Worm (Caenorhabditis elegans): ENCODE results near the gene spas-1.

Gene spas-1

DNA sequence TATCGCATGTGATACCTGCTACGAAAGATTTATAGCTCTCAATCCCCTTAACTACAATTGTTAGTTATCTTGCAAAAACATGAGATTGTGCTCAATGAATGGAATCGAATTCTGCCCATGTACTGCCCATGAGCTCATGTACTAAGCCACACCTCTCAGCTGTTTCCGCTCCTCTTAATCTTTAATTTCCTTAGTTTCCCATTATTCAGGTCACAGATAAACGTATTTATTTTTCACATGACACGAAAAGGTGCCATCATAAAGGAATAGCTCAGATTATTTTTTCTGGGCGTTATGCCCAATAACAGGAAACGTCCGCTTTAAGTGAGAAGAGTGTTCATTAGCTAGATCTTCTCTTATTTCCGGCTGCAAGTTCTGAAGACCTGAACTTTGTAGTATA is 10.4 kb downstream of the spas-1 start (continued):
- TF ChIP-seq jun-1 (tag; optimal IDR thresholded peaks at IDR 0.05) = no peak
- TF ChIP-seq nhr-77 (tag; optimal IDR thresholded peaks at IDR 0.05) = no peak
- no peak for TF ChIP-seq nhr-20 (tag; optimal IDR thresholded peaks at IDR 0.05)
- no peak for TF ChIP-seq lir-3 (tag; optimal IDR thresholded peaks at IDR 0.05; ENCODE audit: poor library complexity)
- no peak for TF ChIP-seq ztf-11 (tag; optimal IDR thresholded peaks at IDR 0.05)
- peak; percentile 29 for TF ChIP-seq nhr-71 (tag; optimal IDR thresholded peaks at IDR 0.05)

DNA sequence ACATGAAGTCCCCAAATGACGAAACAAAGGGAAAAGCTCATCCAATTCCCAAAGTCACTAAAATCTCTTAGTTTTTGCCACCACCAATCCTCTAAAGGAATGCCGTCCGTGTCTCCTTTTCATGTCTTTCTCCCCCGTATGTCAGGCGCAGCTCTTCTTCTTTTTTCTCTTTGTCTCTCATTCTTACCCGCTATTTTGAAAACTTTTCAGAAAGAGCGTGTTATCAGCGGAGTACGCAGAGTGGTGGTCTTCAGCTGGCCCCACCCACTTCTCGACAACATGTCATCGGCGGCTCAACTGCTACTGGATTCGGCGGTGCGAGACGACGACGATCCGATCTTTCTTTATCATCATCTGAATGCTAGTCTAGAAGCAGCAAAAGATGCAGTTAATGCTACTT is 15.8 kb downstream of the spas-1 start, which contains the start of gene sphr-1:
Gene sphr-1 (plus strand): TSS at position 205 of the 400 bp plus-strand sequence.
- TF ChIP-seq sptf-1 (tag; optimal IDR thresholded peaks at IDR 0.05) (no peak), Y116A8C.19 (tag; optimal IDR thresholded peaks at IDR 0.05; ENCODE audit: borderline replicate concordance) (no peak), hlh-4 (tag; optimal IDR thresholded peaks at IDR 0.05) (no peak), C04F5.9 (tag; optimal IDR thresholded peaks at IDR 0.05) (no peak), egl-27 (tag; optimal IDR thresholded peaks at IDR 0.05) (no peak), C16A3.4 (tag; optimal IDR thresholded peaks at IDR 0.05) (no peak), lin-14 (GFP tag; optimal IDR thresholded peaks at IDR 0.05) (peak; percentile 61), ama-1 (optimal IDR thresholded peaks at IDR 0.05) (no peak), jun-1 (tag; optimal IDR thresholded peaks at IDR 0.05) (no peak), efl-1 (optimal IDR thresholded peaks at IDR 0.05) (peak; percentile 1 to 55), efl-1 (GFP tag; optimal IDR thresholded peaks at IDR 0.05 in 1 of 2) (no peak), rnt-1 (tag; optimal IDR thresholded peaks at IDR 0.05) (no peak), fkh-4 (tag; optimal IDR thresholded peaks at IDR 0.05; ENCODE audit: borderline replicate concordance) (no peak), ceh-63 (GFP tag; optimal IDR thresholded peaks at IDR 0.05) (no peak), fkh-10 (GFP tag; optimal IDR thresholded peaks at IDR 0.05) (no peak), unc-98 (GFP tag; IDR thresholded peaks at IDR 0.05) (no peak), ztf-11 (tag; optimal IDR thresholded peaks at IDR 0.05) (no peak), elt-3 (tag; optimal IDR thresholded peaks at IDR 0.05) (no peak), elt-2 (tag; optimal IDR thresholded peaks at IDR 0.05) (no peak), nhr-71 (tag; optimal IDR thresholded peaks at IDR 0.05) (peak; percentile 15), ets-5 (GFP tag; IDR thresholded peaks at IDR 0.05) (no peak), mef-2 (tag; optimal IDR thresholded peaks at IDR 0.05) (no peak), zip-4 (GFP tag; optimal IDR thresholded peaks at IDR 0.05) (no peak), swsn-7 (tag; optimal IDR thresholded peaks at IDR 0.05) (no peak), isw-1 (GFP tag; IDR thresholded peaks at IDR 0.05) (no peak), nhr-12 (tag; optimal IDR thresholded peaks at IDR 0.05) (no peak)

DNA sequence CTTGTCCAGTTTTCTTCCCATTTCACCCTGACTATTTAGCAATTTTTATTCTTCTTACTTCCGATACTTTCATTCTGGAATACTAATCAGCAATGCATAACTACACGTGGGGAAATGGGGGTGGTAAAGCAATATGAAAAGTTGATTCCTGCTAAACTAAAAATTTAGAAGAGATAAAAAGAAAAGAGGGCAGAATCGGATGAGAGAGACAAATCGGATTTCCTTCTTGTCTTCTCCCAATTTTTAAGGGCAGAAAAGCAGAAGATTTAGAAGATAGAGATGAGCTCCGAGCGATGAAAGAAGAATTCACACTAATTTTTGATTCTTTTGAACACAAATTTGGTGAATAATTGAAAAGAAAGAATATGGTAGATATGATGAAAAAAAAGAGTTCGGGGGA is 18.5 kb downstream of the spas-1 start:
- TF ChIP-seq fkh-8 (tag; optimal IDR thresholded peaks at IDR 0.05) (peak; percentile 1), dsc-1 (tag; optimal IDR thresholded peaks at IDR 0.05) (peak; percentile 25), ama-1 (optimal IDR thresholded peaks at IDR 0.05) (no peak), lin-14 (GFP tag; optimal IDR thresholded peaks at IDR 0.05) (peak; percentile 74), egl-13 (tag; optimal IDR thresholded peaks at IDR 0.05) (peak; percentile 27), tbx-2 (tag; optimal IDR thresholded peaks at IDR 0.05) (no peak), C16A3.4 (tag; optimal IDR thresholded peaks at IDR 0.05) (no peak), ceh-82 (tag; optimal IDR thresholded peaks at IDR 0.05) (peak in 1 of 3 experiments; percentile 22), fkh-10 (GFP tag; optimal IDR thresholded peaks at IDR 0.05) (peak; percentile 53), nhr-47 (tag; optimal IDR thresholded peaks at IDR 0.05) (peak; percentile 22), unc-86 (tag; optimal IDR thresholded peaks at IDR 0.05) (no peak), efl-1 (optimal IDR thresholded peaks at IDR 0.05) (no peak), efl-1 (GFP tag; optimal IDR thresholded peaks at IDR 0.05 in 1 of 2) (peak in 1 of 2 experiments; percentile 17)

DNA sequence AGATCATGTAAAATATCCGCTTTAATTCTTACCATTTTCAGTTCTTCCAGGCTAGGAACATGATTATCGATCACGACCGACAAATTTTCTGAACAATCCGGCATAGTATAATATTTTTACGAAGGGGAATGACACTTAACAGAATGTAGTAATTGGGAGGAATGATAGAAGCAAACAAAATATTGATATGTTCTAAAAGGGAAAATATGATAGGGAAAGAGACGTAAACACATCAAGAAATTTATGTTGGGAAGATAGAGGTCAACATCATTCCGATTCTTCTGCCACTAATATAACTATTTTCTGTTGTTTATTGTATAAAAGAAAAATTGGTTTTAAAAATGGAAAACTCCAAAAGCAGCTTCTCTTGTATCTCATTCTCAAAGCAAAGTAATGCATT is 21.5 kb downstream of the spas-1 start, which contains the start of gene C24B5.4:
Gene C24B5.4 (minus strand): TSS at position 206 of the 400 bp plus-strand sequence.
- TF ChIP-seq nhr-237 (tag; optimal IDR thresholded peaks at IDR 0.05) = no peak
- TF ChIP-seq blmp-1 (tag; optimal IDR thresholded peaks at IDR 0.05) = peak; percentile 41
- TF ChIP-seq fos-1 (tag; optimal IDR thresholded peaks at IDR 0.05) = no peak
- TF ChIP-seq unc-130 (tag; optimal IDR thresholded peaks at IDR 0.05) = no peak

Data from whole organism, L1 larva.